Fruit fly (Drosophila melanogaster): ENCODE results near the gene CG32354.

- TF ChIP-seq Mnt (GFP tag; optimal IDR thresholded peaks at IDR 0.05), result no peak
- TF ChIP-seq CG5204 (GFP tag; optimal IDR thresholded peaks at IDR 0.05), result no peak
- TF ChIP-seq cic (GFP tag; optimal IDR thresholded peaks at IDR 0.05), result no peak
- no peak for TF ChIP-seq CG11617 (GFP tag; optimal IDR thresholded peaks at IDR 0.05)
- no peak for TF ChIP-seq kay (GFP tag; ENCODE audit: borderline replicate concordance)
- no peak for TF ChIP-seq pad (GFP tag; optimal IDR thresholded peaks at IDR 0.05)
- TF ChIP-seq cnc (optimal IDR thresholded peaks at IDR 0.05), result no peak
- no peak for TF ChIP-seq CG12768 (GFP tag; optimal IDR thresholded peaks at IDR 0.05)
- no peak for TF ChIP-seq CG14711 (tag; optimal IDR thresholded peaks at IDR 0.05)
- no peak for TF ChIP-seq toe (GFP tag; optimal IDR thresholded peaks at IDR 0.05)
- TF ChIP-seq CG7101 (tag; optimal IDR thresholded peaks at IDR 0.05), result no peak
- no peak for TF ChIP-seq Clk (GFP tag; optimal IDR thresholded peaks at IDR 0.05)
- TF ChIP-seq CG7045 (GFP tag; optimal IDR thresholded peaks at IDR 0.05), result no peak
- no peak for TF ChIP-seq ovo (GFP tag; optimal IDR thresholded peaks at IDR 0.05)
These were observed 644 bp downstream of the CG32354 start for dm6 chr3L:8421361-8421760.

Measured in whole organism, adult.